Fruit fly (Drosophila melanogaster) whole organism, embryonic: Measurements from ENCODE around the gene CG43448.

ENCODE experiments used
- CG6765 ChIP-seq: fragments of 200-800 bp; sonication (Bioruptor generic); optimal IDR thresholded peaks from 3 replicates; lab custom pipeline; 2017; ENCODE audit warnings: missing biosample characterization, mild to moderate bottlenecking, missing genetic modification characterization
- Hmr ChIP-seq: fragments of 200-800 bp; sonication (Bioruptor generic); optimal IDR thresholded peaks from 3 replicates; lab custom pipeline; 2017; ENCODE audit warnings: mild to moderate bottlenecking, missing biosample characterization, missing genetic modification reagents, missing genetic modification characterization
- Hmx ChIP-seq: fragments of 200-800 bp; sonication (Bioruptor generic); optimal IDR thresholded peaks from 2 replicates; lab custom pipeline; 2016; ENCODE audit warnings: missing biosample characterization, missing genetic modification characterization
- Taf1 ChIP-seq: fragments of 200-800 bp; sonication (Bioruptor generic); IDR thresholded peaks from 2 replicates; pipeline ENCODE4 v1.3.6; 2022; ENCODE audit warnings: missing biosample characterization, missing genetic modification characterization
- bab2 ChIP-seq: fragments of 200-800 bp; sonication (Bioruptor generic); optimal IDR thresholded peaks from 2 replicates; lab custom pipeline; 2016; ENCODE audit warnings: missing biosample characterization, missing genetic modification characterization

DNA sequence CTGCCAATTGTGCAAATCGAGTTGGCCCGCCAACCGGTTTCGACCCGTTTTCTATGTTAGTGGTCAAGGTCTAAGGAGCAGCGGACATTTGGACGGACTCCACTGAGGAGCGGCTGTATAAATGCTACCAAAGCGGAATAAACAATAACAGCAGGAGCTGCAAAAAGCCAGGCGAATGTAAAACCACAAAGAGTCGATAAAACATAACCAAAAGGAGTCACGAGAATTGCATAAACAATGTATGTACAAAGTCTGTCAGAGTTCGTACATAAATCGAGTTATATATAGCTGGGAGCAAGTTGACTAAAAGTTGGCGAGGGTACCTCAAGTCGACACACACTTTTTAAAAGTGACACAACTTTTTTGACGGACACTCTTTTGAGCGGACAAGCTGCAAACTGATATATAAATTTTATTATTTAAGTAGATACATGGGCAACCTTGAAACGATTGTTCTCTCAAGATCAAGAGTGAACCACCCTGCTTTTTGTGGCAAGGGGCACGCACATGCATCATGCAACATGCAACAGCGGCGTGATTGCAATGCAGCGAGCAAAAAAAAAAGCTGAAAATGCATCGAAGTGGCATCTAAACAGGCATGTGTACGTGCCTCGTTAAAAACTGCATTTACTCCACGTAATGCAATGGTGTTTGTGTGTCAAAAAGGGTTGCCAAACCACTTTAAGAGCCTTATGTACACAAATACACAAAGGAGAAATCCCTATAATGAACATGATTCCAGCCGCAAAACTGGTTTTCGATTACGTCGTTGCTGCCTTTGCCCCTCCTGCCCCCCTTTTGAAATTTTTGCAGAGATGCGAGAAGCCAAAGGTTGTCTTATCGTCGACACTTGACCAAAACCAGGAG, 18.0 kb upstream of the CG43448 start:
- TF ChIP-seq Hmr (GFP tag; lab: Kevin White, UChicago): no peak
- TF ChIP-seq Hmx (GFP tag; lab: Kevin White, UChicago): no peak
- no peak for TF ChIP-seq bab2 (GFP tag; lab: Kevin White, UChicago)
- TF ChIP-seq CG6765 (GFP tag; lab: Kevin White, UChicago): no peak
- no peak for TF ChIP-seq Taf1 (GFP tag; lab: Robert Waterston, UW)
